Fruit fly (Drosophila melanogaster) S2 (cell line): ENCODE measurements around the gene Rbcn-3A.

Experiments used
- CG8478 ChIP-seq: fragments of >200 bp; optimal IDR thresholded peaks from 2 replicates; lab custom pipeline; 2018
- CTCF ChIP-seq, 2 experiments: fragments of >200 bp; optimal IDR thresholded peaks; 2 replicates each; lab custom pipeline; 2018

- no peak for TF ChIP-seq CTCF (optimal IDR thresholded peaks at IDR 0.05; lab: Kevin White, UChicago)
- no peak for TF ChIP-seq CG8478 (lab: Kevin White, UChicago)
These were observed 28.2 kb upstream of the Rbcn-3A start, which contains the start of gene CG11700 for dm6 chrX:6283470-6283869.
